Fruit fly (Drosophila melanogaster) whole organism: ENCODE data around the gene CG33969.

Source experiments
- CG8478 ChIP-seq: fragments of >200 bp; optimal IDR thresholded peaks from 2 replicates; lab custom pipeline; 2018; ENCODE audit warnings: inconsistent platforms
- Dll ChIP-seq: fragments of >200 bp; optimal IDR thresholded peaks from 2 replicates; lab custom pipeline; 2017
- pan ChIP-seq: fragments of >200 bp; optimal IDR thresholded peaks from 2 replicates; lab custom pipeline; 2017
- psq ChIP-seq: fragments of >200 bp; optimal IDR thresholded peaks from 2 replicates; lab custom pipeline; 2017
- usp ChIP-seq: fragments of >200 bp; optimal IDR thresholded peaks from 2 replicates; lab custom pipeline; 2017; ENCODE audit warnings: missing biosample characterization, missing genetic modification characterization, mixed read lengths

- TF ChIP-seq Dll (lab: Kevin White, UChicago) (no peak), CG8478 (lab: Kevin White, UChicago) (no peak), psq (lab: Kevin White, UChicago) (no peak), usp (GFP tag; lab: Kevin White, UChicago) (no peak), pan (lab: Kevin White, UChicago) (no peak)
Measured at dm6 chr3L:20366074-20366473, 27.3 kb downstream of the CG33969 start.
